Worm (Caenorhabditis elegans): ENCODE measurements around the gene F42H10.6.

Gene F42H10.6

ce11 chrIII:8443557-8444131 is 36.6 kb downstream of the F42H10.6 start, which contains the start of gene ufbp-1:
ufbp-1 (minus strand) TSS chrIII:8443607.
- TF ChIP-seq hlh-15 (tag; optimal IDR thresholded peaks at IDR 0.05) (no peak), ceh-30 (tag; optimal IDR thresholded peaks at IDR 0.05) (peak; percentile 82), nfya-1 (tag; optimal IDR thresholded peaks at IDR 0.05) (peak; percentile 22), sdc-2 (tag; optimal IDR thresholded peaks at IDR 0.05) (no peak), pag-3 (tag; optimal IDR thresholded peaks at IDR 0.05; ENCODE audit: borderline replicate concordance) (no peak)

DNA sequence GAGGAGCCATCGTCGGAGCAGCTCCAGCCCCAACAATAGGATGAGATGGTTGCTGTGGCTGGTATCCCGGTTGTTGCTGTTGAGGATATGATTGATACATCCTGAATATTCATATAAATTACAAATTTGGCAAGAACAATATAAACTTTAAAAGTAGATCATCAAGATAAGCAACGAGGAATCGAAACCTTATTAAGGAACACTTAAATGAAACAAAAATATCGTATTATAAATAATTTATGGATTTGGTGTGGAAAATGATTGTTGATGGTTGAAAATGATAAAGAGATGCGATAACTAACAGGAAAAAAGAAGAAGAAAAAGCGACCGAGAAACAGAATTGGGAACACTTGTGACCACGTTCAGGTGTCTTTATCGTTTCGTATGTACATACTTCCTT is 40.9 kb downstream of the F42H10.6 start, which contains the start of gene pqn-96:
Gene pqn-96, minus strand, starts transcription at position 101 of the 400 bp plus-strand sequence.
- no peak for TF ChIP-seq pag-3 (tag; optimal IDR thresholded peaks at IDR 0.05; ENCODE audit: borderline replicate concordance)
- no peak for TF ChIP-seq sox-4 (tag; optimal IDR thresholded peaks at IDR 0.05)
- TF ChIP-seq K02D7.2 (tag; optimal IDR thresholded peaks at IDR 0.05) = no peak
- no peak for TF ChIP-seq mec-3 (tag; optimal IDR thresholded peaks at IDR 0.05; ENCODE audit: borderline replicate concordance)

DNA sequence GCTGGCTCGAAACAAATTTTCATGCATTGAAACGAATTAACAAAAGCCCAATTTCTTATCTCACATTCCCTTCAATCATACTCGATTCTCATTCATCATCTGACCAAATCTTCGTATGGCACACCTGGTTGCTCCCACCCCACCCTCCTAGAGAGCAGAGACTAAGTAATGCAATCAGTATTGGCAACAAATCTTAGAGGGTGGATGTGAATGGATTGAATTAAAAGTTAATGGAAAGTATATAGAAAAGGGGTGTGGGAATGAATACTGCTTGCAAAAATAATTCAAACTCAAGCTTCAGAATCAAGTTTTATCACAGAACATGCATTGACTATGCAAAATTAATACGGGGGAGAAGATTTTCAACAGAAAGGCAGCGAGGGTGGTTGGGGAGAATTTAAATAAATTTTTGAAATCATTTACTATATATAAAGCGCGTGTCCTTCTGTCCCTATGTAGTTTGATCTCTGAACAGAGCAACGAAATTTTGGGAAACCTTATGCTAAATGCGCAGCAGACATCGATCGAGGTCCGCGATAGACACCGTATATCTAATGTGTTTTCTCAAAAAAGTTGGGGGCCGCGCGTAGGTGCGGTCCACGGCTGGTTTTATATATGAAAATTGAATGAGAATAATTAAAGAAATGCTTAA is 42.4 kb downstream of the F42H10.6 start:
- no peak for TF ChIP-seq sox-2 (GFP tag; IDR thresholded peaks at IDR 0.05)
- no peak for TF ChIP-seq pax-1 (tag; optimal IDR thresholded peaks at IDR 0.05)
- no peak for TF ChIP-seq nfya-1 (tag; optimal IDR thresholded peaks at IDR 0.05)
- no peak for TF ChIP-seq dve-1 (tag; optimal IDR thresholded peaks at IDR 0.05)
- no peak for TF ChIP-seq hlh-30 (tag; optimal IDR thresholded peaks at IDR 0.05; ENCODE audit: insufficient read depth)
- TF ChIP-seq pha-4 (tag; optimal IDR thresholded peaks at IDR 0.05) = no peak
- TF ChIP-seq ceh-6 (GFP tag; optimal IDR thresholded peaks at IDR 0.05) = no peak
- TF ChIP-seq sox-4 (tag; optimal IDR thresholded peaks at IDR 0.05) = no peak
- TF ChIP-seq hlh-6 (tag; optimal IDR thresholded peaks at IDR 0.05) = no peak
- TF ChIP-seq gmeb-2 (tag; optimal IDR thresholded peaks at IDR 0.05) = no peak
- no peak for TF ChIP-seq pat-9 (tag; optimal IDR thresholded peaks at IDR 0.05)
- TF ChIP-seq pros-1 (tag; optimal IDR thresholded peaks at IDR 0.05) = no peak
- TF ChIP-seq ceh-9 (tag; optimal IDR thresholded peaks at IDR 0.05) = no peak
- no peak for TF ChIP-seq ceh-2 (tag; optimal IDR thresholded peaks at IDR 0.05)
- TF ChIP-seq lin-11 (tag; optimal IDR thresholded peaks at IDR 0.05) = no peak
- no peak for TF ChIP-seq ahr-1 (tag; optimal IDR thresholded peaks at IDR 0.05)

DNA sequence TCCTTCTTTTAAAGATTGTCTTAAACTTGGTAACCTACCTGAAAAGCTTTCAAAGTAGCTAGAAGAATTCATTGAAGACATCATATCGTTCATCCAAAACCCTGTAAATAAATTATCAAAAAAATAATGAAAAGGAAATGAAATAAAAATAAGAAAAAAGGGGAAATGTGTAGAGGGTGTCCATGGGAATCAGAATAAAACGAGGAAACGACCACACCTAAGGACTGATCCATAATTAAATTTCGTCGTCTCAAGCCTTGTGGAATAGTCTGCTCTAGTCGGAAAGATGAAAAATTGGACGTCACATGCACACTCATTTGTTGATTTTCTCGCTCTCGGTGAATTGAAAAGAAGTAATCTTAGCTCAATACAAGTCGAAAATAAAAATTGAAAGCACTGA is 45.2 kb downstream of the F42H10.6 start, which contains the start of gene ZK1236.9:
Gene ZK1236.9, minus strand, starts transcription at position 101 of the 400 bp plus-strand sequence.
- TF ChIP-seq ceh-34 (tag; optimal IDR thresholded peaks at IDR 0.05) (no peak), lin-11 (tag; optimal IDR thresholded peaks at IDR 0.05) (no peak), lim-6 (tag; optimal IDR thresholded peaks at IDR 0.05) (no peak), C38D4.7 (GFP tag; optimal IDR thresholded peaks at IDR 0.05) (no peak), fkh-10 (GFP tag; optimal IDR thresholded peaks at IDR 0.05) (no peak)

- TF ChIP-seq hlh-13 (GFP tag; optimal IDR thresholded peaks at IDR 0.05) = no peak
- no peak for TF ChIP-seq ceh-6 (GFP tag; optimal IDR thresholded peaks at IDR 0.05)
- TF ChIP-seq nfya-1 (tag; optimal IDR thresholded peaks at IDR 0.05) = peak; percentile 26
- no peak for TF ChIP-seq ztf-16 (tag; optimal IDR thresholded peaks at IDR 0.05)
- no peak for TF ChIP-seq mec-3 (tag; optimal IDR thresholded peaks at IDR 0.05; ENCODE audit: borderline replicate concordance)
- TF ChIP-seq rnt-1 (tag; optimal IDR thresholded peaks at IDR 0.05) = no peak
Measured at ce11 chrIII:8432143-8432542, 48.1 kb downstream of the F42H10.6 start, which contains the start of gene ZK1236.5. ZK1236.5 (minus strand) TSS chrIII:8432214.

- no peak for TF ChIP-seq madf-2 (tag; optimal IDR thresholded peaks at IDR 0.05)
- TF ChIP-seq ceh-9 (tag; optimal IDR thresholded peaks at IDR 0.05) = no peak
- no peak for TF ChIP-seq che-1 (tag; optimal IDR thresholded peaks at IDR 0.05)
- no peak for TF ChIP-seq sox-4 (tag; optimal IDR thresholded peaks at IDR 0.05)
Measured at ce11 chrIII:8429497-8429896, 50.8 kb downstream of the F42H10.6 start.
